Worm (Caenorhabditis elegans) whole organism, young adult: ENCODE results near the gene T13H10.2.

ENCODE experiments used
- C06A6.2 ChIP-seq: fragments of 200-800 bp; sonication (Bioruptor generic); conservative IDR thresholded peaks from 2 replicates; pipeline ENCODE4 v1.3.6; 2022; ENCODE audit warnings: missing genetic modification characterization, missing compliant biosample characterization
- F57A8.1 ChIP-seq: fragments of 200-800 bp; sonication (Bioruptor generic); optimal IDR thresholded peaks from 2 replicates; lab custom pipeline; 2018; ENCODE audit warnings: mild to moderate bottlenecking, missing genetic modification characterization, moderate library complexity, missing compliant biosample characterization
- aptf-2 ChIP-seq: fragments of 200-800 bp; sonication (Bioruptor generic); conservative IDR thresholded peaks from 2 replicates; pipeline ENCODE4 v1.3.6; 2022; ENCODE audit warnings: missing genetic modification reagents, missing genetic modification characterization, missing compliant biosample characterization
- attf-5 ChIP-seq: fragments of 200-800 bp; sonication (Bioruptor generic); optimal IDR thresholded peaks from 2 replicates; lab custom pipeline; 2018; ENCODE audit warnings: mild to moderate bottlenecking, missing genetic modification characterization, missing compliant biosample characterization
- madf-3 ChIP-seq: fragments of 200-800 bp; sonication (Bioruptor generic); IDR thresholded peaks from 2 replicates; pipeline ENCODE4 v1.3.6; 2022; ENCODE audit warnings: missing genetic modification reagents, missing genetic modification characterization, missing compliant biosample characterization
- pha-4 ChIP-seq: fragments of 150-350 bp; sonication (generic microtip); optimal IDR thresholded peaks from 2 replicates; lab custom pipeline; 2014; ENCODE audit warnings: missing biosample characterization, missing genetic modification reagents, missing genetic modification characterization
- ztf-22 ChIP-seq: fragments of 200-800 bp; sonication (Bioruptor generic); optimal IDR thresholded peaks from 2 replicates; lab custom pipeline; 2018; ENCODE audit warnings: mild to moderate bottlenecking, missing genetic modification characterization, moderate library complexity, missing compliant biosample characterization

DNA sequence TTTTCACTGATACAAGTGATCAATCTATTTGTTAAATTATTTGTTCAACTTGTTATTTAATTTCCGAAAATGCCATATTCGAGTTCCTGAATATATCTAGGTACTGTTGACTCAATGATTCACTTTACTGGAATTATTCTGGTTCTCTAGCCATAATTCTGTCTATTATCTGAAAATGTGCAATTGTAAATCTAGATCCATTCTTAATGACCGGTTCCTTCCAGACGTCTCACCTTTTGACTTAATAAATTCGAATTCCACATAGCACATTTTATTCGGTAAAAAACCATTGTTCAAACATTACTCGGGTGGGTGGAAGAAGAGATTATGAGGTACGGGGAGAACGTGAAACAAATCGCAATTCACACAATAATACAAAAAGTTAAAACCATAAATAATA, 25.4 kb downstream of the T13H10.2 start:
- TF ChIP-seq madf-3 (GFP tag; lab: Robert Waterston, UW) (peak; percentile 52; the same call in 1 of the 2 replicates), pha-4 (tag; lab: Kevin White, UChicago) (no peak), aptf-2 (GFP tag; lab: Robert Waterston, UW) (no peak), attf-5 (GFP tag; lab: Kevin White, UChicago) (no peak), C06A6.2 (GFP tag; lab: Robert Waterston, UW) (no peak), ztf-22 (GFP tag; lab: Kevin White, UChicago) (no peak), F57A8.1 (GFP tag; lab: Kevin White, UChicago) (no peak)
